Fruit fly (Drosophila melanogaster) whole organism, embryonic: ENCODE measurements around the gene CG31068.

ENCODE experiments used
- Asciz ChIP-seq: fragments of 200-800 bp; sonication (Bioruptor generic); optimal IDR thresholded peaks from 2 replicates; lab custom pipeline; 2017; ENCODE audit warnings: missing biosample characterization, mild to moderate bottlenecking, missing genetic modification characterization, missing genetic modification reagents
- B-H2 ChIP-seq: fragments of 200-800 bp; sonication (Bioruptor generic); optimal IDR thresholded peaks from 2 replicates; lab custom pipeline; 2018; ENCODE audit warnings: missing biosample characterization, mild to moderate bottlenecking, missing genetic modification characterization
- CG10654 ChIP-seq: fragments of 200-800 bp; sonication (Bioruptor generic); optimal IDR thresholded peaks from 2 replicates; lab custom pipeline; 2016; ENCODE audit warnings: missing biosample characterization, missing genetic modification characterization
- CG11456 ChIP-seq: fragments of 200-800 bp; sonication (Bioruptor generic); IDR thresholded peaks from 3 replicates; pipeline ENCODE4 v1.3.6; 2022; ENCODE audit warnings: missing biosample characterization, missing genetic modification characterization
- CG11696 ChIP-seq: fragments of 200-800 bp; sonication (Bioruptor generic); IDR thresholded peaks from 2 replicates; pipeline ENCODE4 v1.3.6; 2022; ENCODE audit warnings: missing biosample characterization, missing genetic modification characterization
- CG12071 ChIP-seq: fragments of 200-800 bp; sonication (Bioruptor generic); optimal IDR thresholded peaks from 3 replicates; lab custom pipeline; 2018; ENCODE audit warnings: missing biosample characterization, mild to moderate bottlenecking, missing genetic modification characterization
- CG12299 ChIP-seq: fragments of 200-800 bp; sonication (Bioruptor generic); optimal IDR thresholded peaks from 2 replicates; lab custom pipeline; 2018; ENCODE audit warnings: missing biosample characterization, mild to moderate bottlenecking, missing genetic modification characterization
- CG12659 ChIP-seq: fragments of 200-800 bp; sonication (Bioruptor generic); optimal IDR thresholded peaks from 3 replicates; lab custom pipeline; 2017; ENCODE audit warnings: mild to moderate bottlenecking, missing biosample characterization, missing genetic modification reagents, missing genetic modification characterization
- CG12942 ChIP-seq: fragments of 200-800 bp; sonication (Bioruptor generic); optimal IDR thresholded peaks from 3 replicates; lab custom pipeline; 2016; ENCODE audit warnings: missing biosample characterization, missing genetic modification characterization
- CG13424 ChIP-seq: fragments of 200-800 bp; sonication (Bioruptor generic); optimal IDR thresholded peaks from 2 replicates; lab custom pipeline; 2019; ENCODE audit warnings: missing biosample characterization, mild to moderate bottlenecking, missing genetic modification characterization, moderate library complexity
- CG1529 ChIP-seq: fragments of 200-800 bp; sonication (Bioruptor generic); optimal IDR thresholded peaks from 3 replicates; lab custom pipeline; 2018; ENCODE audit warnings: missing biosample characterization, missing genetic modification characterization
- CG15514 ChIP-seq: fragments of 200-800 bp; sonication (Bioruptor generic); optimal IDR thresholded peaks from 3 replicates; lab custom pipeline; 2017; ENCODE audit warnings: missing biosample characterization, missing genetic modification characterization, mild to moderate bottlenecking, moderate library complexity, missing genetic modification reagents
- CG15601 ChIP-seq: fragments of 200-800 bp; sonication (Bioruptor generic); optimal IDR thresholded peaks from 3 replicates; lab custom pipeline; 2019; ENCODE audit warnings: missing biosample characterization, mild to moderate bottlenecking, missing genetic modification characterization, moderate library complexity
- CG17361 ChIP-seq: fragments of 200-800 bp; sonication (Bioruptor generic); IDR thresholded peaks from 3 replicates; pipeline ENCODE4 v1.3.6; 2022; ENCODE audit warnings: missing biosample characterization, missing genetic modification characterization
- CG2116 ChIP-seq: fragments of 200-800 bp; sonication (Bioruptor generic); optimal IDR thresholded peaks from 3 replicates; lab custom pipeline; 2018; ENCODE audit warnings: missing biosample characterization, mild to moderate bottlenecking, missing genetic modification characterization
- CG2129 ChIP-seq: fragments of 200-800 bp; sonication (Bioruptor generic); IDR thresholded peaks from 2 replicates; pipeline ENCODE4 v1.3.6; 2022; ENCODE audit warnings: missing biosample characterization, missing genetic modification characterization; ENCODE audit not compliant: partially characterized antibody
- CG30431 ChIP-seq: fragments of 200-800 bp; sonication (Bioruptor generic); optimal IDR thresholded peaks from 2 replicates; lab custom pipeline; 2017; ENCODE audit warnings: missing biosample characterization, missing genetic modification characterization
- CG31224 ChIP-seq: fragments of 200-800 bp; sonication (Bioruptor generic); IDR thresholded peaks from 2 replicates; pipeline ENCODE4 v1.3.6; 2022; ENCODE audit warnings: missing biosample characterization, missing genetic modification characterization
- CG4360 ChIP-seq: fragments of 200-800 bp; sonication (Bioruptor generic); IDR thresholded peaks from 2 replicates; pipeline ENCODE4 v1.3.6; 2022; ENCODE audit warnings: missing biosample characterization, missing genetic modification characterization
- CG6689 ChIP-seq: fragments of 200-800 bp; sonication (Bioruptor generic); IDR thresholded peaks from 2 replicates; pipeline ENCODE4 v1.3.6; 2022; ENCODE audit warnings: missing biosample characterization, missing genetic modification characterization
- CG6765 ChIP-seq: fragments of 200-800 bp; sonication (Bioruptor generic); optimal IDR thresholded peaks from 3 replicates; lab custom pipeline; 2017; ENCODE audit warnings: missing biosample characterization, mild to moderate bottlenecking, missing genetic modification characterization
- CG6791 ChIP-seq: fragments of 200-800 bp; sonication (Bioruptor generic); IDR thresholded peaks from 3 replicates; pipeline ENCODE4 v1.3.6; 2022; ENCODE audit warnings: missing biosample characterization, missing genetic modification characterization; ENCODE audit not compliant: partially characterized antibody
- CG8388 ChIP-seq: fragments of 200-800 bp; sonication (Bioruptor generic); optimal IDR thresholded peaks from 2 replicates; lab custom pipeline; 2019; ENCODE audit warnings: missing biosample characterization, mild to moderate bottlenecking, missing genetic modification characterization, moderate library complexity
- CG8944 ChIP-seq: fragments of 200-800 bp; sonication (Bioruptor generic); optimal IDR thresholded peaks from 3 replicates; lab custom pipeline; 2016; ENCODE audit warnings: missing biosample characterization, missing genetic modification characterization
- CG9727 ChIP-seq: fragments of 200-800 bp; sonication (Bioruptor generic); optimal IDR thresholded peaks from 3 replicates; lab custom pipeline; 2017; ENCODE audit warnings: missing biosample characterization, mild to moderate bottlenecking, missing genetic modification characterization
- CHES-1-like ChIP-seq: fragments of 200-800 bp; sonication (Bioruptor generic); optimal IDR thresholded peaks from 2 replicates; lab custom pipeline; 2016; ENCODE audit warnings: missing biosample characterization, missing genetic modification characterization
- D19B ChIP-seq: fragments of 200-800 bp; sonication (Bioruptor generic); optimal IDR thresholded peaks from 2 replicates; lab custom pipeline; 2017; ENCODE audit warnings: missing biosample characterization, mild to moderate bottlenecking, missing genetic modification characterization
- Dad ChIP-seq: fragments of 200-800 bp; sonication (Bioruptor generic); optimal IDR thresholded peaks from 3 replicates; lab custom pipeline; 2016; ENCODE audit warnings: missing biosample characterization, missing genetic modification characterization
- Dip3 ChIP-seq: fragments of 200-800 bp; sonication (Bioruptor generic); optimal IDR thresholded peaks from 3 replicates; lab custom pipeline; 2016; ENCODE audit warnings: missing biosample characterization, missing genetic modification characterization
- Ets97D ChIP-seq: fragments of 200-800 bp; sonication (Bioruptor generic); optimal IDR thresholded peaks from 3 replicates; lab custom pipeline; 2016; ENCODE audit warnings: missing biosample characterization, missing genetic modification characterization
- Gsc ChIP-seq: fragments of 200-800 bp; sonication (Bioruptor generic); IDR thresholded peaks from 2 replicates; pipeline ENCODE4 v1.3.6; 2022; ENCODE audit warnings: missing biosample characterization, missing genetic modification characterization
- Hmr ChIP-seq: fragments of 200-800 bp; sonication (Bioruptor generic); optimal IDR thresholded peaks from 3 replicates; lab custom pipeline; 2017; ENCODE audit warnings: mild to moderate bottlenecking, missing biosample characterization, missing genetic modification reagents, missing genetic modification characterization
- Max ChIP-seq: fragments of 200-800 bp; sonication (Bioruptor generic); optimal IDR thresholded peaks from 2 replicates; lab custom pipeline; 2016; ENCODE audit warnings: missing biosample characterization, mild to moderate bottlenecking, missing genetic modification characterization
- Side ChIP-seq: fragments of 200-800 bp; sonication (Bioruptor generic); optimal IDR thresholded peaks from 2 replicates; lab custom pipeline; 2016; ENCODE audit warnings: missing biosample characterization, missing genetic modification characterization
- Sin3A ChIP-seq: fragments of >200 bp; optimal IDR thresholded peaks from 2 replicates; lab custom pipeline; 2018
- Tbp ChIP-seq: fragments of >200 bp; optimal IDR thresholded peaks from 2 replicates; lab custom pipeline; 2018; ENCODE audit warnings: missing biosample characterization, missing genetic modification characterization
- ap ChIP-seq: fragments of 200-800 bp; sonication (Bioruptor generic); IDR thresholded peaks from 2 replicates; pipeline ENCODE4 v1.3.6; 2022; ENCODE audit warnings: missing biosample characterization, missing genetic modification characterization
- bigmax ChIP-seq: fragments of 200-800 bp; sonication (Bioruptor generic); optimal IDR thresholded peaks from 2 replicates; lab custom pipeline; 2018; ENCODE audit warnings: missing biosample characterization, mild to moderate bottlenecking, missing genetic modification characterization
- cad ChIP-seq: fragments of >200 bp; optimal IDR thresholded peaks from 2 replicates; lab custom pipeline; 2017; ENCODE audit warnings: missing biosample characterization, missing genetic modification characterization
- crc ChIP-seq: fragments of 200-800 bp; sonication (Bioruptor generic); optimal IDR thresholded peaks from 2 replicates; lab custom pipeline; 2016; ENCODE audit warnings: missing biosample characterization, missing genetic modification characterization
- dati ChIP-seq: fragments of 200-800 bp; sonication (Bioruptor generic); IDR thresholded peaks from 2 replicates; pipeline ENCODE4 v1.3.6; 2022; ENCODE audit warnings: missing biosample characterization, missing genetic modification characterization
- dimm ChIP-seq: fragments of 200-800 bp; sonication (Bioruptor generic); IDR thresholded peaks from 2 replicates; pipeline ENCODE4 v1.3.6; 2022; ENCODE audit warnings: missing biosample characterization, missing genetic modification characterization
- dysf ChIP-seq: fragments of 200-800 bp; sonication (Bioruptor generic); IDR thresholded peaks from 3 replicates; pipeline ENCODE4 v1.3.6; 2022; ENCODE audit warnings: missing biosample characterization, missing genetic modification characterization
- gsb ChIP-seq: fragments of 200-800 bp; sonication (Bioruptor generic); IDR thresholded peaks from 2 replicates; pipeline ENCODE4 v1.3.6; 2022; ENCODE audit warnings: missing biosample characterization, missing genetic modification characterization
- klu ChIP-seq: fragments of 200-800 bp; sonication (Bioruptor generic); IDR thresholded peaks from 2 replicates; pipeline ENCODE4 v1.3.6; 2022; ENCODE audit warnings: missing biosample characterization, missing genetic modification characterization
- luna ChIP-seq: fragments of 200-800 bp; sonication (Bioruptor generic); optimal IDR thresholded peaks from 2 replicates; lab custom pipeline; 2016; ENCODE audit warnings: missing biosample characterization, missing genetic modification characterization
- odd ChIP-seq: fragments of 200-800 bp; sonication (Bioruptor generic); optimal IDR thresholded peaks from 2 replicates; lab custom pipeline; 2017; ENCODE audit warnings: missing biosample characterization, mild to moderate bottlenecking, missing genetic modification characterization
- org-1 ChIP-seq: fragments of 200-800 bp; sonication (Bioruptor generic); optimal IDR thresholded peaks from 2 replicates; lab custom pipeline; 2017; ENCODE audit warnings: missing biosample characterization, missing genetic modification characterization
- otp ChIP-seq: fragments of 200-800 bp; sonication (Bioruptor generic); IDR thresholded peaks from 3 replicates; pipeline ENCODE4, ENCODE4 v1.3.6; 2022; ENCODE audit warnings: missing biosample characterization, missing genetic modification characterization
- p53 ChIP-seq: fragments of 200-800 bp; sonication (Bioruptor generic); optimal IDR thresholded peaks from 2 replicates; lab custom pipeline; 2016; ENCODE audit warnings: missing biosample characterization, missing genetic modification characterization

The CG31068 gene

dm6 chr3R:27281022-27281810, 47.7 kb downstream of the CG31068 start (continued):
- TF ChIP-seq dati (GFP tag; lab: Robert Waterston, UW) (peak; percentile 94), dysf (GFP tag; lab: Robert Waterston, UW) (peak; percentile 97), CG15514 (peak; percentile 93), odd (GFP tag; lab: Kevin White, UChicago) (peak; percentile 93), CG12299 (tag; lab: Kevin White, UChicago) (peak; percentile 88), Ets97D (GFP tag; lab: Kevin White, UChicago) (peak; percentile 75), CG15601 (tag; lab: Kevin White, UChicago) (peak; percentile 87), D19B (GFP tag; lab: Kevin White, UChicago) (peak; percentile 92), Side (GFP tag; lab: Kevin White, UChicago) (peak; percentile 95), crc (GFP tag; lab: Kevin White, UChicago) (peak; percentile 90), klu (GFP tag; lab: Robert Waterston, UW) (peak; percentile 86), otp (GFP tag; lab: Robert Waterston, UW) (peak; percentile 95), cad (GFP tag; lab: Kevin White, UChicago) (no peak), CG30431 (GFP tag; lab: Kevin White, UChicago) (peak; percentile 97), CG12071 (GFP tag; lab: Kevin White, UChicago) (peak; percentile 97), CG13424 (tag; lab: Kevin White, UChicago) (peak; percentile 91), p53 (GFP tag; lab: Kevin White, UChicago) (peak; percentile 86), Tbp (GFP tag; lab: Kevin White, UChicago) (no peak), gsb (GFP tag; lab: Robert Waterston, UW) (peak; percentile 95), CG12659 (peak; percentile 97), CG2129 (GFP tag; lab: Robert Waterston, UW) (no peak), CG8388 (GFP tag; lab: Kevin White, UChicago) (peak; percentile 90), CG1529 (peak; percentile 92), bigmax (GFP tag; lab: Kevin White, UChicago) (peak; percentile 68), CG9727 (GFP tag; lab: Kevin White, UChicago) (peak; percentile 95), luna (peak; percentile 89), B-H2 (GFP tag; lab: Kevin White, UChicago) (peak; percentile 73), CHES-1-like (GFP tag; lab: Kevin White, UChicago) (peak; percentile 95), Asciz (peak; percentile 92), CG17361 (GFP tag; lab: Robert Waterston, UW) (peak; percentile 94), Dip3 (GFP tag; lab: Kevin White, UChicago) (peak; percentile 94), CG6791 (GFP tag; lab: Robert Waterston, UW) (peak; percentile 77; the same call in 2 of the 3 replicates), CG8944 (GFP tag; lab: Kevin White, UChicago) (peak; percentile 93), Sin3A (lab: Kevin White, UChicago) (no peak), CG11456 (peak; percentile 96), CG11696 (GFP tag; lab: Robert Waterston, UW) (peak; percentile 91), Dad (peak; percentile 93), CG31224 (GFP tag; lab: Robert Waterston, UW) (peak; percentile 93), Max (GFP tag; lab: Kevin White, UChicago) (peak; percentile 89), CG10654 (GFP tag; lab: Kevin White, UChicago) (peak; percentile 92), CG6765 (GFP tag; lab: Kevin White, UChicago) (peak; percentile 90), org-1 (peak; percentile 97), Hmr (GFP tag; lab: Kevin White, UChicago) (peak; percentile 98), CG4360 (peak; percentile 78), CG2116 (GFP tag; lab: Kevin White, UChicago) (peak; percentile 65), Gsc (GFP tag; lab: Robert Waterston, UW) (peak; percentile 84), dimm (GFP tag; lab: Robert Waterston, UW) (peak; percentile 91), CG6689 (peak; percentile 97), ap (GFP tag; lab: Robert Waterston, UW) (peak; percentile 94), CG12942 (GFP tag; lab: Kevin White, UChicago) (peak; percentile 94)
